Worm (Caenorhabditis elegans): ENCODE measurements around the gene R53.4.

The R53.4 gene

DNA sequence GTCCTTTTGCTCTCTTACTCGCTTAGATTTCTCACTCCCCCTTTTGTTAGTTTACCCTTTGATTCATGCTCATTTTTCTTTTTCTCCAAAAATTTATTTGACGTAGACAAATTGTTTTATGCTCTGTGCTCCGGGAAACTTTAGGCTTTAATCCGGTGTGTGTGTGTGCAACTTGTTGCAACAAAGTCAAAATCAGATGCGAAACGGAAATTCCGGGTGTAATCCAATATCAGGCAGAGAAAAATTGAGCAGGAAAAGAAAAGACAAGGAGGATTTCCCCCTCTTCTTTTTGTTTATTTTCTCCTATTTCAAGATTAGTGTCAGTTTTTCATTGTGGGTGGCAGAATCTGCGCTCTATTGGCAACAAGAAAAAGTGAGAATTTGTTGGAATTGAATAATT is 24.6 kb upstream of the R53.4 start:
- TF ChIP-seq snpc-4 (GFP tag; optimal IDR thresholded peaks at IDR 0.05) = no peak
- TF ChIP-seq snpc-4 (tag; optimal IDR thresholded peaks at IDR 0.05) = no peak
- TF ChIP-seq dpl-1 (GFP tag; optimal IDR thresholded peaks at IDR 0.05) = no peak
- TF ChIP-seq repo-1 (tag; optimal IDR thresholded peaks at IDR 0.05) = no peak
- TF ChIP-seq Y53F4B.3 (GFP tag; IDR thresholded peaks at IDR 0.05) = no peak
- no peak for TF ChIP-seq let-526 (GFP tag; IDR thresholded peaks at IDR 0.05)
- TF ChIP-seq nhr-90 (tag; optimal IDR thresholded peaks at IDR 0.05) = no peak
- no peak for TF ChIP-seq aptf-3 (GFP tag; IDR thresholded peaks at IDR 0.05)
- no peak for TF ChIP-seq nhr-80 (tag; optimal IDR thresholded peaks at IDR 0.05)
- TF ChIP-seq nhr-120 (GFP tag; IDR thresholded peaks at IDR 0.05) = no peak
- no peak for TF ChIP-seq sdz-38 (tag; optimal IDR thresholded peaks at IDR 0.05)
- no peak for TF ChIP-seq egl-18 (GFP tag; IDR thresholded peaks at IDR 0.05)
- TF ChIP-seq hlh-26 (GFP tag; conservative IDR thresholded peaks at IDR 0.05) = no peak

ce11 chrII:9990812-9991211 is 23.0 kb upstream of the R53.4 start, which contains the start of gene lec-3:
Gene lec-3 (plus strand): TSS chrII:9991112.
- TF ChIP-seq zim-3 (tag; optimal IDR thresholded peaks at IDR 0.05) (no peak), repo-1 (tag; optimal IDR thresholded peaks at IDR 0.05) (no peak), nhr-90 (tag; optimal IDR thresholded peaks at IDR 0.05) (no peak), ceh-79 (tag; optimal IDR thresholded peaks at IDR 0.05) (no peak), T07F8.4 (tag; optimal IDR thresholded peaks at IDR 0.05) (no peak), mes-4 (tag; optimal IDR thresholded peaks at IDR 0.05) (no peak), rec-8 (tag; optimal IDR thresholded peaks at IDR 0.05) (no peak), lin-40 (tag; optimal IDR thresholded peaks at IDR 0.05) (no peak), unc-62 (GFP tag; optimal IDR thresholded peaks at IDR 0.05) (no peak)

ce11 chrII:9989533-9989932 is 21.7 kb upstream of the R53.4 start:
- no peak for TF ChIP-seq egrh-3 (GFP tag; IDR thresholded peaks at IDR 0.05)
- TF ChIP-seq lin-26 (GFP tag; IDR thresholded peaks at IDR 0.05) = no peak
- no peak for TF ChIP-seq aptf-2 (GFP tag; conservative IDR thresholded peaks at IDR 0.05)
- TF ChIP-seq C17E4.6 (GFP tag; IDR thresholded peaks at IDR 0.05) = no peak
- TF ChIP-seq cebp-2 (GFP tag; IDR thresholded peaks at IDR 0.05) = no peak
- TF ChIP-seq bed-2 (GFP tag; IDR thresholded peaks at IDR 0.05) = no peak
- no peak for TF ChIP-seq ztf-18 (tag; optimal IDR thresholded peaks at IDR 0.05)
- no peak for TF ChIP-seq ets-4 (GFP tag; optimal IDR thresholded peaks at IDR 0.05)
- no peak for TF ChIP-seq hlh-26 (GFP tag; conservative IDR thresholded peaks at IDR 0.05)
- TF ChIP-seq snpc-1.1 (tag; optimal IDR thresholded peaks at IDR 0.05; ENCODE audit: insufficient read depth) = no peak
- TF ChIP-seq lsl-1 (GFP tag; optimal IDR thresholded peaks at IDR 0.05) = no peak
- TF ChIP-seq F22D6.2 (tag; optimal IDR thresholded peaks at IDR 0.05) = no peak
- no peak for TF ChIP-seq B0019.2 (GFP tag; conservative IDR thresholded peaks at IDR 0.05)

ce11 chrII:9988620-9989019 is 20.8 kb upstream of the R53.4 start:
- no peak for TF ChIP-seq nfyb-1 (GFP tag; IDR thresholded peaks at IDR 0.05)
- no peak for TF ChIP-seq gei-17 (GFP tag; optimal IDR thresholded peaks at IDR 0.05)
- TF ChIP-seq rec-8 (tag; optimal IDR thresholded peaks at IDR 0.05) = no peak
- no peak for TF ChIP-seq nhr-80 (tag; optimal IDR thresholded peaks at IDR 0.05)
- TF ChIP-seq ztf-6 (GFP tag; IDR thresholded peaks at IDR 0.05) = no peak
- TF ChIP-seq lag-1 (GFP tag; IDR thresholded peaks at IDR 0.05) = no peak
- TF ChIP-seq F39B2.1 (GFP tag; IDR thresholded peaks at IDR 0.05) = no peak

All from whole organism, young adult.